Worm (Caenorhabditis elegans) whole organism, L1 larva: Measurements from ENCODE around the gene M03F8.5.

Experiments
- C34B4.2 ChIP-seq: sonication (generic microtip); optimal IDR thresholded peaks from 2 replicates; lab custom pipeline; 2017; ENCODE audit warnings: mild to moderate bottlenecking, missing genetic modification characterization, missing compliant biosample characterization
- F16B12.6 ChIP-seq: fragments of 150-350 bp; optimal IDR thresholded peaks from 2 replicates; lab custom pipeline; 2014; ENCODE audit warnings: missing biosample characterization, missing genetic modification characterization
- blmp-1 ChIP-seq: fragments of 150-350 bp; optimal IDR thresholded peaks from 2 replicates; lab custom pipeline; 2014; ENCODE audit warnings: missing biosample characterization, missing genetic modification characterization
- ceh-63 ChIP-seq: fragments of 200-800 bp; sonication (Bioruptor generic); optimal IDR thresholded peaks from 2 replicates; lab custom pipeline; 2018; ENCODE audit warnings: mild to moderate bottlenecking, missing genetic modification characterization, missing compliant biosample characterization
- ceh-82 ChIP-seq, 3 experiments: fragments of 150-350 bp in 1 of 3; sonication (generic microtip) in 2 of 3; optimal IDR thresholded peaks; 2 replicates each; lab custom pipeline; 2014 to 2017; ENCODE audit warnings: missing biosample characterization in 3 of 3, missing genetic modification characterization in 3 of 3
- ceh-88 ChIP-seq: fragments of 200-800 bp; sonication (Bioruptor generic); IDR thresholded peaks from 2 replicates; pipeline ENCODE4 v1.3.6; 2022; ENCODE audit warnings: missing genetic modification characterization, missing compliant biosample characterization
- dpl-1 ChIP-seq, 3 experiments: fragments of 150-350 bp in 2 of 3; sonication (generic microtip) in 1 of 3; optimal IDR thresholded peaks; 2 replicates each; lab custom pipeline; 2014 to 2017; ENCODE audit warnings: missing biosample characterization in 3 of 3, missing genetic modification characterization in 3 of 3, missing genetic modification reagents in 3 of 3
- efl-1 ChIP-seq, 4 experiments: fragments of 150-350 bp; optimal IDR thresholded peaks in 3 of 4; peaks in 1 of 4; 1 replicate in 1 of 4; 2 replicates in 3 of 4; lab custom pipeline; 2014; ENCODE audit warnings: missing biosample characterization in 2 of 4, missing genetic modification characterization in 2 of 4, missing genetic modification reagents in 2 of 4
- egl-13 ChIP-seq: sonication (generic microtip); optimal IDR thresholded peaks from 2 replicates; lab custom pipeline; 2016; ENCODE audit warnings: missing genotype, missing genetic modification reagents, missing genetic modification characterization, missing compliant biosample characterization
- egl-27 ChIP-seq, 2 experiments: fragments of 150-350 bp in 1 of 2; sonication (generic microtip); optimal IDR thresholded peaks; 3 replicates each; lab custom pipeline; 2017 to 2018; ENCODE audit warnings: missing biosample characterization in 2 of 2, missing genetic modification characterization in 2 of 2, missing genetic modification reagents in 2 of 2
- elt-3 ChIP-seq, 6 experiments: fragments of 150-350 bp in 1 of 6; sonication (generic microtip); optimal IDR thresholded peaks; 2 replicates each; lab custom pipeline; 2017 to 2018; ENCODE audit warnings: missing biosample characterization in 6 of 6, missing genetic modification characterization in 6 of 6, inconsistent platforms in 1 of 6
- ets-5 ChIP-seq: fragments of 200-800 bp; sonication (Bioruptor generic); IDR thresholded peaks from 2 replicates; pipeline ENCODE4 v1.3.6; 2022; ENCODE audit warnings: missing genetic modification characterization, missing compliant biosample characterization
- fkh-10 ChIP-seq: sonication (generic microtip); optimal IDR thresholded peaks from 2 replicates; lab custom pipeline; 2017; ENCODE audit warnings: missing biosample characterization, missing genetic modification reagents, missing genetic modification characterization
- fos-1 ChIP-seq: fragments of 150-350 bp; optimal IDR thresholded peaks from 2 replicates; lab custom pipeline; 2014; ENCODE audit warnings: missing biosample characterization, missing genetic modification characterization
- hpl-2 ChIP-seq: fragments of 150-350 bp; optimal IDR thresholded peaks from 2 replicates; lab custom pipeline; 2014; ENCODE audit warnings: missing biosample characterization, missing genetic modification reagents, missing genetic modification characterization
- isw-1 ChIP-seq: fragments of 200-800 bp; sonication (Bioruptor generic); IDR thresholded peaks from 2 replicates; pipeline ENCODE4 v1.3.6; 2022; ENCODE audit warnings: missing genetic modification characterization, missing compliant biosample characterization
- jun-1 ChIP-seq: fragments of 150-350 bp; optimal IDR thresholded peaks from 2 replicates; lab custom pipeline; 2014; ENCODE audit warnings: missing biosample characterization, missing genetic modification reagents, missing genetic modification characterization
- lin-35 ChIP-seq, 2 experiments: fragments of 150-350 bp; optimal IDR thresholded peaks; 2 replicates each; lab custom pipeline; 2014; ENCODE audit warnings: missing biosample characterization in 2 of 2, missing genetic modification characterization in 2 of 2, missing genetic modification reagents in 2 of 2
- lin-39 ChIP-seq: fragments of 150-350 bp; optimal IDR thresholded peaks from 2 replicates; lab custom pipeline; 2014; ENCODE audit warnings: missing biosample characterization, missing genetic modification reagents, missing genetic modification characterization
- lir-3 ChIP-seq: sonication (generic microtip); optimal IDR thresholded peaks from 2 replicates; lab custom pipeline; 2016; ENCODE audit warnings: mild to moderate bottlenecking, missing genetic modification characterization, moderate library complexity, missing compliant biosample characterization; ENCODE audit not compliant: poor library complexity
- lsy-2 ChIP-seq, 2 experiments: fragments of 150-350 bp; optimal IDR thresholded peaks; 2 replicates each; lab custom pipeline; 2014; ENCODE audit warnings: missing biosample characterization in 2 of 2, missing genetic modification characterization in 2 of 2
- mdl-1 ChIP-seq, 2 experiments: fragments of 150-350 bp; optimal IDR thresholded peaks; 2 replicates each; lab custom pipeline; 2014 to 2017; ENCODE audit warnings: missing biosample characterization in 2 of 2, missing genetic modification characterization in 2 of 2, inconsistent platforms in 1 of 2
- mef-2 ChIP-seq: fragments of 150-350 bp; optimal IDR thresholded peaks from 2 replicates; lab custom pipeline; 2014; ENCODE audit warnings: missing biosample characterization, missing genetic modification characterization
- mep-1 ChIP-seq: fragments of 150-350 bp; optimal IDR thresholded peaks from 2 replicates; lab custom pipeline; 2014; ENCODE audit warnings: missing biosample characterization, missing genetic modification characterization
- nhr-11 ChIP-seq: fragments of 150-350 bp; optimal IDR thresholded peaks from 2 replicates; lab custom pipeline; 2014; ENCODE audit warnings: missing biosample characterization, missing genetic modification characterization
- nhr-20 ChIP-seq: sonication (generic microtip); optimal IDR thresholded peaks from 2 replicates; lab custom pipeline; 2016; ENCODE audit warnings: mild to moderate bottlenecking, missing genetic modification characterization, missing compliant biosample characterization
- nhr-237 ChIP-seq: fragments of 150-350 bp; optimal IDR thresholded peaks from 2 replicates; lab custom pipeline; 2014; ENCODE audit warnings: missing biosample characterization, missing genetic modification characterization
- nhr-28 ChIP-seq: fragments of 150-350 bp; optimal IDR thresholded peaks from 2 replicates; lab custom pipeline; 2014; ENCODE audit warnings: missing biosample characterization, missing genetic modification characterization
- nhr-47 ChIP-seq: sonication (generic microtip); optimal IDR thresholded peaks from 2 replicates; lab custom pipeline; 2016; ENCODE audit warnings: mild to moderate bottlenecking, missing genetic modification characterization, moderate library complexity, missing compliant biosample characterization
- nhr-71 ChIP-seq: sonication (generic microtip); optimal IDR thresholded peaks from 2 replicates; lab custom pipeline; 2016; ENCODE audit warnings: mild to moderate bottlenecking, missing genetic modification characterization, moderate library complexity, missing compliant biosample characterization
- nhr-77 ChIP-seq: fragments of 150-350 bp; optimal IDR thresholded peaks from 2 replicates; lab custom pipeline; 2014; ENCODE audit warnings: missing biosample characterization, missing genetic modification characterization
- nhr-84 ChIP-seq: sonication (generic microtip); optimal IDR thresholded peaks from 2 replicates; lab custom pipeline; 2017; ENCODE audit warnings: missing biosample characterization, missing genetic modification characterization
- nhr-85 ChIP-seq: sonication (generic microtip); peaks from one replicate; lab custom pipeline; 2016; ENCODE audit warnings: missing genetic modification characterization, inconsistent platforms, missing compliant biosample characterization
- nhr-90 ChIP-seq: sonication (generic microtip); optimal IDR thresholded peaks from 2 replicates; lab custom pipeline; 2016; ENCODE audit warnings: mild to moderate bottlenecking, missing genetic modification characterization, missing compliant biosample characterization; ENCODE audit not compliant: poor library complexity
- pag-3 ChIP-seq: sonication (generic microtip); optimal IDR thresholded peaks from 2 replicates; lab custom pipeline; 2017; ENCODE audit warnings: missing genetic modification characterization, mild to moderate bottlenecking, missing compliant biosample characterization, antibody characterized with exemption, borderline replicate concordance; ENCODE audit not compliant: insufficient read depth
- pqm-1 ChIP-seq: sonication (generic microtip); optimal IDR thresholded peaks from 3 replicates; lab custom pipeline; 2017; ENCODE audit warnings: missing biosample characterization, missing genetic modification characterization
- rnt-1 ChIP-seq: sonication (generic microtip); optimal IDR thresholded peaks from 2 replicates; lab custom pipeline; 2016; ENCODE audit warnings: mild to moderate bottlenecking, missing genetic modification characterization, moderate library complexity, missing compliant biosample characterization
- skn-1 ChIP-seq: fragments of 150-350 bp; optimal IDR thresholded peaks from 2 replicates; lab custom pipeline; 2014; ENCODE audit warnings: missing biosample characterization, missing genetic modification characterization
- tbx-2 ChIP-seq: sonication (generic microtip); optimal IDR thresholded peaks from 2 replicates; lab custom pipeline; 2016; ENCODE audit warnings: missing genetic modification characterization, missing compliant biosample characterization
- tlp-1 ChIP-seq: fragments of 150-350 bp; optimal IDR thresholded peaks from 2 replicates; lab custom pipeline; 2014; ENCODE audit warnings: missing biosample characterization, missing genetic modification characterization
- unc-130 ChIP-seq: fragments of 150-350 bp; optimal IDR thresholded peaks from 2 replicates; lab custom pipeline; 2017; ENCODE audit warnings: missing biosample characterization, missing genetic modification characterization, inconsistent platforms
- unc-30 ChIP-seq: sonication (generic microtip); optimal IDR thresholded peaks from 2 replicates; lab custom pipeline; 2017; ENCODE audit warnings: missing biosample characterization, missing genetic modification characterization
- unc-86 ChIP-seq: sonication (generic microtip); optimal IDR thresholded peaks from 2 replicates; lab custom pipeline; 2016; ENCODE audit warnings: missing genetic modification characterization, missing compliant biosample characterization
- unc-98 ChIP-seq: fragments of 200-800 bp; sonication (Bioruptor generic); IDR thresholded peaks from 2 replicates; pipeline ENCODE4 v1.3.6; 2022; ENCODE audit warnings: missing genetic modification characterization, missing compliant biosample characterization
- vab-15 ChIP-seq: sonication (generic microtip); optimal IDR thresholded peaks from 2 replicates; lab custom pipeline; 2017; ENCODE audit warnings: missing genotype, mild to moderate bottlenecking, missing genetic modification characterization, missing compliant biosample characterization
- xbp-1 ChIP-seq: sonication (generic microtip); optimal IDR thresholded peaks from 2 replicates; lab custom pipeline; 2016; ENCODE audit warnings: missing genetic modification characterization, missing compliant biosample characterization
- zag-1 ChIP-seq: fragments of 150-350 bp; optimal IDR thresholded peaks from 2 replicates; lab custom pipeline; 2014; ENCODE audit warnings: missing biosample characterization, missing genetic modification characterization
- zip-4 ChIP-seq: fragments of 200-800 bp; sonication (Bioruptor generic); optimal IDR thresholded peaks from 2 replicates; lab custom pipeline; 2018; ENCODE audit warnings: mild to moderate bottlenecking, missing genetic modification characterization, moderate library complexity, missing compliant biosample characterization
- ztf-4 ChIP-seq: fragments of 150-350 bp; optimal IDR thresholded peaks from 2 replicates; lab custom pipeline; 2014; ENCODE audit warnings: missing biosample characterization, missing genetic modification characterization

Gene M03F8.5

DNA sequence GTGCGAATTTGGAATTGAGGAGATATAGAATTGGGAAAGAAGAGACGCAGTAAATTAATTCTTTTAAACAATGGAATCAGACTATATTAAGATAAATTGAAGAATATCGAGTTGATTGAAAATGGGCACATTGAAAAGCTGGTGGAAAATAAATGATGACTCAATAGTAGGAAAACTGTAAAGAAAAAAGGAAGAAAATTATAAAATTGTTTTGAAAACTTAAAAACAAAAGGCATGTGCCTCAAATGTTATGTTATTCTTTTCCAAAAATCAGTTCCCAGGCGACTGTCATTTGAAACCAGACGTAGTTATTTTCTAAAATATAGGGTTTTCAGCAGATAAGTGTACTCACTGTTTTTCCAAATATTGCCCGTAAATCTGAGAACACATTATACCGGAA lies 16.7 kb downstream of the M03F8.5 start, which contains the start of gene C04E6.12:
Gene C04E6.12 (minus strand): TSS at position 101 of the 400 bp plus-strand sequence.
- TF ChIP-seq nhr-11 (no peak), jun-1 (tag; lab: Kevin White, UChicago) (no peak), ceh-63 (GFP tag; lab: Kevin White, UChicago) (no peak), nhr-90 (no peak), lin-39 (tag; lab: Kevin White, UChicago) (no peak), mep-1 (tag; lab: Kevin White, UChicago) (no peak), nhr-237 (tag; lab: Kevin White, UChicago) (no peak), fkh-10 (GFP tag; lab: Kevin White, UChicago) (no peak)

DNA sequence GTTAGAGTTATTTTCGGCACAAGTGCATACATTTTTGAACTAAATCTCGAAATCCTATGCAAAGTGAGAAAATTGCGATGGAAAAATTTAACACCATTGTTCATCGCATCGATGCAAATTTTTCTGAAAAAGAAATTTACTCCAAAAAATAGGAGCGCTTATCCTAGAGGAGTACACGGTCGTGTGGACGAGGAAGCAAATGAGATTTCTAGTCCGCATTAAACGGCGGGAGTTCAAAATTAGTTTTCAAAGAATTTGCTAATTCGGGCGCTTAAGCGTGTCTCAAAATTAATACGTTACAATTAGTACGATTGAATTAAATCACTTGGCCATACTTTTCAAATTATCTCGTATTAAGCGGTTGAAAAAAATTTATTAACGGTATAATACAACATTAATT lies 18.9 kb downstream of the M03F8.5 start, which contains the start of gene lrpr-1:
Gene lrpr-1 (minus strand): TSS at position 185 of the 400 bp plus-strand sequence.
- TF ChIP-seq ets-5 (GFP tag; lab: Robert Waterston, UW) (no peak), dpl-1 (GFP tag; optimal IDR thresholded peaks at IDR 0.05; lab: Kevin White, UChicago) (peak; percentile 97 to 99 (median 98)), ceh-88 (peak; percentile 71; the same call in 1 of the 2 replicates), pqm-1 (tag; lab: Kevin White, UChicago) (no peak), blmp-1 (tag; lab: Kevin White, UChicago) (peak; percentile 57), skn-1 (tag; lab: Kevin White, UChicago) (peak; percentile 66), nhr-90 (peak; percentile 97), zip-4 (peak; percentile 86), nhr-71 (tag; lab: Kevin White, UChicago) (peak; percentile 96), elt-3 (tag; optimal IDR thresholded peaks at IDR 0.05; lab: Kevin White, UChicago) (peak in 2 of 6 experiments; percentile 16 to 35), tlp-1 (no peak), fkh-10 (GFP tag; lab: Kevin White, UChicago) (peak; percentile 24), F16B12.6 (peak; percentile 46), lir-3 (tag; lab: Kevin White, UChicago) (peak; percentile 98), ztf-4 (tag; lab: Kevin White, UChicago) (no peak), lsy-2 (tag; optimal IDR thresholded peaks at IDR 0.05; lab: Kevin White, UChicago) (peak; percentile 85 to 87), egl-13 (tag; lab: Kevin White, UChicago) (peak; percentile 96), tbx-2 (tag; lab: Kevin White, UChicago) (peak; percentile 97), unc-30 (tag; lab: Kevin White, UChicago) (no peak), rnt-1 (peak; percentile 100), nhr-28 (no peak), unc-130 (tag; lab: Kevin White, UChicago) (no peak), nhr-11 (peak; percentile 71), ceh-82 (tag; optimal IDR thresholded peaks at IDR 0.05; lab: Kevin White, UChicago) (peak; percentile 71 to 82 (median 78)), nhr-20 (tag; lab: Kevin White, UChicago) (peak; percentile 93), egl-27 (tag; optimal IDR thresholded peaks at IDR 0.05; lab: Kevin White, UChicago) (no peak), lin-39 (tag; lab: Kevin White, UChicago) (peak; percentile 69), xbp-1 (peak; percentile 96), zag-1 (tag; lab: Kevin White, UChicago) (no peak), ceh-63 (GFP tag; lab: Kevin White, UChicago) (peak; percentile 92), nhr-84 (tag; lab: Kevin White, UChicago) (no peak), isw-1 (GFP tag; lab: Robert Waterston, UW) (peak; percentile 86), unc-98 (peak; percentile 92), C34B4.2 (tag; lab: Kevin White, UChicago) (peak; percentile 32), fos-1 (tag; lab: Kevin White, UChicago) (peak; percentile 59), mef-2 (tag; lab: Kevin White, UChicago) (no peak), unc-86 (peak; percentile 86), mdl-1 (tag; optimal IDR thresholded peaks at IDR 0.05; lab: Kevin White, UChicago) (peak in 1 of 2 experiments; percentile 68), lin-35 (GFP tag; optimal IDR thresholded peaks at IDR 0.05; lab: Kevin White, UChicago) (peak; percentile 99), pag-3 (no peak), nhr-77 (peak; percentile 36), hpl-2 (GFP tag; lab: Kevin White, UChicago) (no peak), nhr-47 (tag; lab: Kevin White, UChicago) (peak; percentile 97), efl-1 (optimal IDR thresholded peaks at IDR 0.05; lab: Kevin White, UChicago) (peak; percentile 99), efl-1 (GFP tag; optimal IDR thresholded peaks at IDR 0.05 in 1 of 2; lab: Kevin White, UChicago) (peak; percentile 98 to 100), vab-15 (tag; lab: Kevin White, UChicago) (peak; percentile 43), nhr-85 (tag; lab: Kevin White, UChicago) (peak; percentile 98)
